Worm (Caenorhabditis elegans) whole organism, young adult: ENCODE measurements around the gene orc-4.

Experiments used
- C06A6.2 ChIP-seq: fragments of 200-800 bp; sonication (Bioruptor generic); conservative IDR thresholded peaks from 2 replicates; pipeline ENCODE4 v1.3.6; 2022; ENCODE audit warnings: missing genetic modification characterization, missing compliant biosample characterization
- C17E4.6 ChIP-seq: fragments of 200-800 bp; sonication (Bioruptor generic); IDR thresholded peaks from 2 replicates; pipeline ENCODE4 v1.3.6; 2022; ENCODE audit warnings: missing genetic modification reagents, missing genetic modification characterization, missing compliant biosample characterization
- F10E7.11 ChIP-seq: sonication (generic microtip); optimal IDR thresholded peaks from 2 replicates; lab custom pipeline; 2017; ENCODE audit warnings: mild to moderate bottlenecking, missing genetic modification characterization, moderate library complexity, missing compliant biosample characterization
- F33H1.4 ChIP-seq: fragments of 200-800 bp; sonication (Bioruptor generic); IDR thresholded peaks from 2 replicates; pipeline ENCODE4 v1.3.6; 2022; ENCODE audit warnings: missing genetic modification reagents, missing genetic modification characterization, missing compliant biosample characterization
- F49E8.2 ChIP-seq: sonication (generic microtip); optimal IDR thresholded peaks from 3 replicates; lab custom pipeline; 2017; ENCODE audit warnings: missing genetic modification characterization, mild to moderate bottlenecking, missing compliant biosample characterization, antibody characterized with exemption, moderate library complexity; ENCODE audit not compliant: insufficient read depth
- F52B5.7 ChIP-seq: sonication (generic microtip); optimal IDR thresholded peaks from 2 replicates; lab custom pipeline; 2016; ENCODE audit warnings: mild to moderate bottlenecking, missing genetic modification characterization, missing compliant biosample characterization
- F57A8.1 ChIP-seq: fragments of 200-800 bp; sonication (Bioruptor generic); optimal IDR thresholded peaks from 2 replicates; lab custom pipeline; 2018; ENCODE audit warnings: mild to moderate bottlenecking, missing genetic modification characterization, moderate library complexity, missing compliant biosample characterization
- T07F8.4 ChIP-seq: sonication (generic microtip); optimal IDR thresholded peaks from 2 replicates; lab custom pipeline; 2016; ENCODE audit warnings: mild to moderate bottlenecking, missing genetic modification characterization, moderate library complexity, missing compliant biosample characterization
- Y53F4B.3 ChIP-seq: fragments of 200-800 bp; sonication (Bioruptor generic); IDR thresholded peaks from 2 replicates; pipeline ENCODE4 v1.3.6; 2022; ENCODE audit warnings: missing genetic modification reagents, missing genetic modification characterization, missing compliant biosample characterization
- ZK185.1 ChIP-seq: sonication (generic microtip); optimal IDR thresholded peaks from 2 replicates; lab custom pipeline; 2016; ENCODE audit warnings: mild to moderate bottlenecking, missing genetic modification characterization, missing compliant biosample characterization; ENCODE audit not compliant: poor library complexity, severe bottlenecking
- attf-5 ChIP-seq: fragments of 200-800 bp; sonication (Bioruptor generic); optimal IDR thresholded peaks from 2 replicates; lab custom pipeline; 2018; ENCODE audit warnings: mild to moderate bottlenecking, missing genetic modification characterization, missing compliant biosample characterization
- cebp-1 ChIP-seq, 2 experiments: fragments of 200-800 bp in 1 of 2; sonication (Bioruptor generic) in 1 of 2; sonication (generic microtip) in 1 of 2; IDR thresholded peaks in 1 of 2; optimal IDR thresholded peaks in 1 of 2; 2 replicates each; pipeline versions ENCODE4 v1.3.6 to Lab custom; 2017 to 2022; ENCODE audit warnings: missing compliant biosample characterization in 2 of 2, missing genetic modification characterization in 2 of 2, mild to moderate bottlenecking in 1 of 2, missing genetic modification reagents in 1 of 2, moderate library complexity in 1 of 2
- ceh-100 ChIP-seq: fragments of 200-800 bp; sonication (Bioruptor generic); IDR thresholded peaks from 2 replicates; pipeline ENCODE4 v1.3.6; 2022; ENCODE audit warnings: missing genetic modification reagents, missing genetic modification characterization, missing compliant biosample characterization
- dpl-1 ChIP-seq: fragments of 150-350 bp; optimal IDR thresholded peaks from 2 replicates; lab custom pipeline; 2014; ENCODE audit warnings: missing biosample characterization, missing genetic modification reagents, missing genetic modification characterization
- hmg-1.2 ChIP-seq: fragments of 200-800 bp; sonication (Bioruptor generic); IDR thresholded peaks from 2 replicates; pipeline ENCODE4 v1.3.6; 2022; ENCODE audit warnings: missing genetic modification reagents, missing genetic modification characterization, missing compliant biosample characterization
- hmg-20 ChIP-seq: fragments of 200-800 bp; sonication (Bioruptor generic); IDR thresholded peaks from 2 replicates; pipeline ENCODE4 v1.3.6; 2022; ENCODE audit warnings: missing genetic modification reagents, missing genetic modification characterization, missing compliant biosample characterization
- hsf-1 ChIP-seq: fragments of 200-800 bp; sonication (Bioruptor generic); IDR thresholded peaks from 2 replicates; pipeline ENCODE4 v1.3.6; 2022; ENCODE audit warnings: missing genetic modification reagents, missing genetic modification characterization, missing compliant biosample characterization
- lin-35 ChIP-seq, 3 experiments: fragments of 150-350 bp in 2 of 3; sonication (generic microtip) in 1 of 3; optimal IDR thresholded peaks; 2 replicates each; lab custom pipeline; 2014 to 2018; ENCODE audit warnings: missing biosample characterization in 3 of 3, missing genetic modification characterization in 3 of 3, missing genetic modification reagents in 3 of 3
- lir-1 ChIP-seq: fragments of 200-800 bp; sonication (Bioruptor generic); conservative IDR thresholded peaks from 2 replicates; pipeline ENCODE4 v1.3.6; 2022; ENCODE audit warnings: missing genetic modification reagents, missing genetic modification characterization, missing compliant biosample characterization
- lsl-1 ChIP-seq: fragments of 200-800 bp; sonication (Bioruptor generic); optimal IDR thresholded peaks from 2 replicates; lab custom pipeline; 2018; ENCODE audit warnings: mild to moderate bottlenecking, missing genetic modification characterization, moderate library complexity, missing compliant biosample characterization
- lsy-27 ChIP-seq: sonication (generic microtip); optimal IDR thresholded peaks from 2 replicates; lab custom pipeline; 2017; ENCODE audit warnings: missing genetic modification characterization, mild to moderate bottlenecking, missing compliant biosample characterization, antibody characterized with exemption, missing genotype, borderline replicate concordance; ENCODE audit not compliant: insufficient read depth
- madf-3 ChIP-seq: fragments of 200-800 bp; sonication (Bioruptor generic); IDR thresholded peaks from 2 replicates; pipeline ENCODE4 v1.3.6; 2022; ENCODE audit warnings: missing genetic modification reagents, missing genetic modification characterization, missing compliant biosample characterization
- mcd-1 ChIP-seq: fragments of 200-800 bp; sonication (Bioruptor generic); IDR thresholded peaks from 2 replicates; pipeline ENCODE4 v1.3.6; 2022; ENCODE audit warnings: missing genetic modification reagents, missing genetic modification characterization, missing compliant biosample characterization
- mxl-1 ChIP-seq: sonication (generic microtip); optimal IDR thresholded peaks from 2 replicates; lab custom pipeline; 2016; ENCODE audit warnings: missing genetic modification characterization, missing compliant biosample characterization
- nhr-80 ChIP-seq: sonication (generic microtip); optimal IDR thresholded peaks from 2 replicates; lab custom pipeline; 2016; ENCODE audit warnings: missing genetic modification characterization, missing compliant biosample characterization
- pbrm-1 ChIP-seq: fragments of 200-800 bp; sonication (Bioruptor generic); IDR thresholded peaks from 2 replicates; pipeline ENCODE4 v1.3.6; 2022; ENCODE audit warnings: missing genetic modification reagents, missing genetic modification characterization, missing compliant biosample characterization
- pha-4 ChIP-seq: fragments of 150-350 bp; sonication (generic microtip); optimal IDR thresholded peaks from 2 replicates; lab custom pipeline; 2014; ENCODE audit warnings: missing biosample characterization, missing genetic modification reagents, missing genetic modification characterization
- rcor-1 ChIP-seq: fragments of 200-800 bp; sonication (Bioruptor generic); IDR thresholded peaks from 2 replicates; pipeline ENCODE4 v1.3.6; 2022; ENCODE audit warnings: missing genetic modification reagents, missing genetic modification characterization, missing compliant biosample characterization
- rec-8 ChIP-seq, 2 experiments: sonication (generic microtip); optimal IDR thresholded peaks; 2 replicates each; lab custom pipeline; 2016; ENCODE audit warnings: mild to moderate bottlenecking in 2 of 2, missing genetic modification characterization in 2 of 2, missing genetic modification reagents in 2 of 2, missing genotype in 2 of 2, missing biosample characterization in 1 of 2, missing compliant biosample characterization in 1 of 2, moderate library complexity in 1 of 2
- rpc-1 ChIP-seq, 2 experiments: fragments of 150-350 bp in 1 of 2; sonication (generic microtip) in 1 of 2; optimal IDR thresholded peaks; 2 replicates each; lab custom pipeline; 2014 to 2018; ENCODE audit warnings: missing biosample characterization in 1 of 2, missing genetic modification characterization in 1 of 2, missing genetic modification reagents in 1 of 2, missing genotype in 1 of 2
- sdz-38 ChIP-seq: sonication (generic microtip); optimal IDR thresholded peaks from 2 replicates; lab custom pipeline; 2016; ENCODE audit warnings: missing genotype, missing genetic modification characterization, missing compliant biosample characterization
- sea-2 ChIP-seq: fragments of 200-800 bp; sonication (Bioruptor generic); IDR thresholded peaks from 2 replicates; pipeline ENCODE4 v1.3.6; 2022; ENCODE audit warnings: missing genetic modification characterization, missing compliant biosample characterization
- snpc-1.3 ChIP-seq: sonication (generic microtip); optimal IDR thresholded peaks from 2 replicates; lab custom pipeline; 2017; ENCODE audit warnings: missing genetic modification characterization, mild to moderate bottlenecking, missing compliant biosample characterization, antibody characterized with exemption, moderate library complexity, missing genotype, missing genetic modification reagents; ENCODE audit not compliant: insufficient read depth
- snpc-3.4 ChIP-seq: sonication (generic microtip); optimal IDR thresholded peaks from 2 replicates; lab custom pipeline; 2017; ENCODE audit warnings: missing genetic modification characterization, mild to moderate bottlenecking, missing compliant biosample characterization, antibody characterized with exemption, moderate library complexity, missing genotype, missing genetic modification reagents
- snpc-4 ChIP-seq, 5 experiments: fragments of 150-350 bp in 1 of 5; sonication (generic microtip) in 4 of 5; optimal IDR thresholded peaks; 2 replicates each; lab custom pipeline; 2014 to 2018; ENCODE audit warnings: missing genetic modification characterization in 5 of 5, missing biosample characterization in 3 of 5, antibody characterized with exemption in 2 of 5, mild to moderate bottlenecking in 2 of 5, missing compliant biosample characterization in 2 of 5, missing genotype in 2 of 5, moderate library complexity in 2 of 5, missing genetic modification reagents in 1 of 5
- tbp1 ChIP-seq: fragments of 200-800 bp; sonication (Bioruptor generic); optimal IDR thresholded peaks from 2 replicates; lab custom pipeline; 2018; ENCODE audit warnings: mild to moderate bottlenecking, missing genetic modification characterization, missing compliant biosample characterization
- tbx-9 ChIP-seq: sonication (generic microtip); optimal IDR thresholded peaks from 2 replicates; lab custom pipeline; 2016; ENCODE audit warnings: borderline replicate concordance, missing genetic modification characterization, inconsistent platforms, missing compliant biosample characterization
- zfh-2 ChIP-seq: fragments of 200-800 bp; sonication (Bioruptor generic); conservative IDR thresholded peaks from 2 replicates; pipeline ENCODE4 v1.3.6; 2022; ENCODE audit warnings: missing genetic modification reagents, missing genetic modification characterization, missing compliant biosample characterization
- ztf-22 ChIP-seq: fragments of 200-800 bp; sonication (Bioruptor generic); optimal IDR thresholded peaks from 2 replicates; lab custom pipeline; 2018; ENCODE audit warnings: mild to moderate bottlenecking, missing genetic modification characterization, moderate library complexity, missing compliant biosample characterization
- ztf-25 ChIP-seq: fragments of 200-800 bp; sonication (Bioruptor generic); IDR thresholded peaks from 2 replicates; pipeline ENCODE4 v1.3.6; 2022; ENCODE audit warnings: missing genetic modification reagents, missing genetic modification characterization, missing compliant biosample characterization

Gene orc-4

DNA sequence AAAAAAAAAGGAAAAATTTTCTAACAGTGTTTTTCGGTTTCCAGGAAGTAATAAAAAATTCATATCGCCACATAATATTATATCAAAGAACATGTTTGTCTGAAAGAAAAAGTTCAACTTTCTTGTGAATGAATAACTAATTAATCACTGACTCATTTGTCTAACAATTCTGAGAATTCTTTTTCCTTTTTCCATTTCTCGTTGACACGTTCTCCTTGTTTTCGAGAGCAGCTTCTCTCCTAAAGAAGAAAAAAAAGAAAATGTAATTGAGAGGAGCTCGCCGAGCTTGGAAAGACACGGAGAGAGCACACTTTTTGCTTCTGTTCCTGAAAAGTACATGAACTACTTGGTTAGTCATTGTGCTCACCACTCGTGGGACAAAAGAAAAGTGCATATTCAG, 37.8 kb upstream of the orc-4 start:
- TF ChIP-seq lsy-27 (tag; lab: Kevin White, UChicago), result no peak
- TF ChIP-seq ztf-25 (GFP tag; lab: Robert Waterston, UW), result no peak
- no peak for TF ChIP-seq sea-2 (GFP tag; lab: Robert Waterston, UW)
- no peak for TF ChIP-seq hmg-20 (GFP tag; lab: Robert Waterston, UW)
- no peak for TF ChIP-seq sdz-38 (tag; lab: Kevin White, UChicago)
- TF ChIP-seq T07F8.4 (tag; lab: Kevin White, UChicago), result no peak
- no peak for TF ChIP-seq lir-1
- no peak for TF ChIP-seq tbp1 (GFP tag; lab: Kevin White, UChicago)
- TF ChIP-seq ceh-100 (GFP tag; lab: Robert Waterston, UW), result no peak
- TF ChIP-seq C17E4.6 (GFP tag; lab: Robert Waterston, UW), result no peak
- no peak for TF ChIP-seq F10E7.11 (tag; lab: Kevin White, UChicago)
- TF ChIP-seq F52B5.7 (tag; lab: Kevin White, UChicago), result no peak
- no peak for TF ChIP-seq rcor-1
- TF ChIP-seq madf-3 (GFP tag; lab: Robert Waterston, UW), result no peak
- no peak for TF ChIP-seq cebp-1 (GFP tag; IDR thresholded peaks at IDR 0.05; lab: Robert Waterston, UW)
- no peak for TF ChIP-seq cebp-1 (tag; optimal IDR thresholded peaks at IDR 0.05; lab: Kevin White, UChicago)
- TF ChIP-seq dpl-1 (GFP tag; lab: Kevin White, UChicago), result no peak
- TF ChIP-seq mcd-1 (GFP tag; lab: Robert Waterston, UW), result no peak
- TF ChIP-seq rec-8 (tag; optimal IDR thresholded peaks at IDR 0.05; lab: Kevin White, UChicago), result no peak
- TF ChIP-seq, all 124 proteins: peak for 0

DNA sequence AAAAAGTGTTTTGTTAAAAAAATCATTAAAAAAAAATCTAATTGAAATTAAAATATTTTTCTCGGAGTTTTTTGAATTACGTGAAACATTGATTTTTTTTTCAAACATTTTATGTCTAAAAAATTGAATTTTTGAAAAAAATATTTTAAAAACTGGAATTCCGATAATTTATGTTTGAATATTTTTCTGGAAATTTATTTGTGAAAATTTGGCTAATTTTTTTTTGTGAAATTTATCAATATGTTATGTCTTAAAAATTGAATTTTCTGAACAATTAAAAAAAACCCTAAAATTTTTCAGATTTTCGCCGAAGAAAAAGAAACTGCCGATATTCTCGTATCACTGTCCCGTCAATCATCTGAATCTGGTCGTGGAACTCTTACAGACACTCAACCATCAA, 33.6 kb upstream of the orc-4 start, which contains the start of gene Y39A1A.24:
Gene Y39A1A.24 (plus strand): TSS at position 301 of the 400 bp plus-strand sequence.
- TF ChIP-seq F49E8.2 (tag; lab: Kevin White, UChicago) (no peak), snpc-3.4 (tag; lab: Kevin White, UChicago) (no peak), snpc-4 (GFP tag; optimal IDR thresholded peaks at IDR 0.05; lab: Kevin White, UChicago) (no peak), snpc-4 (tag; optimal IDR thresholded peaks at IDR 0.05; lab: Kevin White, UChicago) (no peak)

DNA sequence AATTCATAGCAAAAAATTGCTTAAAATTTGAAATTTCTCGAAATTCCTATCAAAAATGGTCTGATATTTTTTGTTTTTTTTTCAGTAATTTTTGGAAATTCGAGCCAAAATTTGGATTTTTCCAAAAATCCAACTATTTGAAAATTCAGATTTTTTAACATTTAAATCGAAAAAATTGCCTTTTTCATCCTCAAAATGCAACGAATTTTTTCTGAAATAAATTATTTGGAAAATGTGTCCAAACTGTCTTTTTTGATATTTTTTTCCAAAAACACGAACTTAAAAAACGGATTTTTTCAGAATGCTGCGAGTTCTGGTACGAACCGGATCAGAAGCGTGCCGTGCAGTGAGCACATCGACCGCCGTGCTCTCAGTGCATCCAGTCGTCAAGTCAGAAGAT, 30.8 kb upstream of the orc-4 start, which contains the start of gene mrpl-22:
Gene mrpl-22 (plus strand): TSS at position 301 of the 400 bp plus-strand sequence.
- no peak for TF ChIP-seq hmg-1.2 (GFP tag; lab: Robert Waterston, UW)
- peak in 1 of 3 experiments; percentile 16 for TF ChIP-seq lin-35 (GFP tag; optimal IDR thresholded peaks at IDR 0.05; lab: Kevin White, UChicago)

DNA sequence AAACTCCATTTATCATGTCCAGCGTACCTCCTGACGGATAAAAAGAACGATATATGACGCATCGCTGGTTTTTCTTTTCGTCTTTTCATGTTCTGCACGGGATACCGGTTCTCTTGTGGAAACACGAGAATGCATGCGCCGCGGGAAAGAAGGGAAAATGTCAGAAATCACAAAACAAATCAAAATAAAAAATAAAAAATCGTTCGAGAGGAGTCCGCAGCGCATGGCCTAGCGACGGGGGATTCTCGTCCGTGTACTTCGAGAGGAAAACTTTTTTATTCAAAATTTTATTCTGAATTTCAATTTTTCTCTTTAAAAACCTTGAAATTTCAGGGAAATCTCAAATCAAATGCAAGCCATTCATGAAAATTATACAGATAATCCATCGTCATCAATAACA, 24.8 kb upstream of the orc-4 start, which contains the start of the genes lron-10 and hpr-9:
Gene lron-10 (minus strand): TSS at position 162 of the 400 bp plus-strand sequence.
Gene hpr-9 (plus strand): TSS at position 344 of the 400 bp plus-strand sequence.
- no peak for TF ChIP-seq F57A8.1 (GFP tag; lab: Kevin White, UChicago)
- TF ChIP-seq nhr-80, result peak; percentile 11
- TF ChIP-seq snpc-1.3, result peak; percentile 44
- peak; percentile 66 for TF ChIP-seq attf-5
- peak; percentile 60 for TF ChIP-seq zfh-2 (GFP tag; lab: Robert Waterston, UW)
- peak; percentile 95 for TF ChIP-seq ZK185.1 (tag; lab: Kevin White, UChicago)
- no peak for TF ChIP-seq pha-4 (tag; lab: Kevin White, UChicago)
- TF ChIP-seq hsf-1 (GFP tag; lab: Robert Waterston, UW), result no peak
- TF ChIP-seq mxl-1, result no peak
- peak; percentile 53 for TF ChIP-seq lsl-1 (GFP tag; lab: Kevin White, UChicago)
- 0 out of 2 replicates have a peak, but pooled peaks have one; percentile 61 for TF ChIP-seq madf-3 (GFP tag; lab: Robert Waterston, UW)
- peak; percentile 42 for TF ChIP-seq ztf-22 (GFP tag; lab: Kevin White, UChicago)
- TF ChIP-seq lsy-27 (tag; lab: Kevin White, UChicago), result no peak
- TF ChIP-seq Y53F4B.3 (GFP tag; lab: Robert Waterston, UW), result no peak
- 0 out of 2 replicates have a peak, but pooled peaks have one; percentile 30 for TF ChIP-seq hmg-1.2 (GFP tag; lab: Robert Waterston, UW)
- peak; percentile 67 for TF ChIP-seq F33H1.4 (GFP tag; lab: Robert Waterston, UW)
- peak; percentile 59; the same call in 1 of the 2 replicates for TF ChIP-seq pbrm-1
- peak; percentile 54 for TF ChIP-seq tbp1 (GFP tag; lab: Kevin White, UChicago)
- TF ChIP-seq tbx-9 (tag; lab: Kevin White, UChicago), result no peak
- TF ChIP-seq rpc-1 (optimal IDR thresholded peaks at IDR 0.05; lab: Kevin White, UChicago), result no peak
- no peak for TF ChIP-seq rpc-1 (tag; optimal IDR thresholded peaks at IDR 0.05; lab: Kevin White, UChicago)
- peak; percentile 46; the same call in 1 of the 2 replicates for TF ChIP-seq C06A6.2 (GFP tag; lab: Robert Waterston, UW)
